Worm (Caenorhabditis elegans): ENCODE results near the gene F08F8.10.

DNA sequence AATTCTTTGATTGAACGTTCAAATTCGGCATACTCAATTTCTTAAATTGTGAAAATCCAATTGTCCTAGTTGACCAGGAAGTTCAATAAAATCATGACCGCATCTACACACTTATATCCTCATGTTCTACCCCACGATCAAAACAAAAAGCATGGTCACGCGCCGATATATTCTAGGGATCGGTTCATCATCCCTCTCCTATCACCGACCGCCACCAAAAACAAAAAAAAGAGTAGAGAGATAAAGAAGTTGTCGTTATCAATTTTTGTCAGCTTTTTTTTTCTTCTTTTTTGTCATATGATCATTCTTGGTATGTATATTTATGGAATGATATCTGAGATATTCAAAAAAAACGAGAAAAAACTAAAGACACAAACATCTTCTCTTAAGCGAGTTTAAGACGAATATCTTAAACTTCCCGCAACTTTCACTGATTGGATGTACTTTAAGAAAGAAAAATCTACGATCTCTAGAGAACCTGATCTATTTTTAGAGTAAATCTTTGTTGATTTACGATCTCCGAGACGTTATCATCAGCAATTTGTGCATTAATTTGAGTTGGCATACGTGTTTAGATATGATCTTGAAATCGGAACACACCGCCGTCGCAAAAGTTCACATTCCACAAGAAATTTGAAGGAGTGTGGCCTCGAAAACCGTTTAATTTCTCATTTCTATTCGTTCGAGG is 52.1 kb downstream of the F08F8.10 start:
- TF ChIP-seq unc-120 (tag; optimal IDR thresholded peaks at IDR 0.05; ENCODE audit: poor library complexity, severe bottlenecking) (no peak), elt-3 (tag; optimal IDR thresholded peaks at IDR 0.05) (no peak), lsy-2 (tag; optimal IDR thresholded peaks at IDR 0.05) (no peak), pha-4 (tag; optimal IDR thresholded peaks at IDR 0.05) (no peak), nhr-76 (tag; optimal IDR thresholded peaks at IDR 0.05) (no peak), sptf-1 (tag; optimal IDR thresholded peaks at IDR 0.05) (no peak), tbx-8 (GFP tag; optimal IDR thresholded peaks at IDR 0.05) (no peak), mep-1 (tag; optimal IDR thresholded peaks at IDR 0.05) (no peak), ceh-39 (tag; optimal IDR thresholded peaks at IDR 0.05) (no peak), hlh-1 (tag; optimal IDR thresholded peaks at IDR 0.05) (no peak)

All from whole organism, mixed stage, embryonic.